Fruit fly (Drosophila melanogaster) whole organism, embryonic: ENCODE measurements around the gene AlaRS-m.

Source experiments
- Bgb ChIP-seq: fragments of 200-800 bp; sonication (Bioruptor generic); IDR thresholded peaks from 2 replicates; pipeline ENCODE4 v1.3.6; 2022; ENCODE audit warnings: missing biosample characterization, missing genetic modification characterization; ENCODE audit not compliant: partially characterized antibody
- CG11093 ChIP-seq: fragments of 200-800 bp; sonication (Bioruptor generic); IDR thresholded peaks from 3 replicates; pipeline ENCODE4 v1.3.6; 2022; ENCODE audit warnings: missing biosample characterization, missing genetic modification characterization
- CG11560 ChIP-seq: fragments of 200-800 bp; sonication (Bioruptor generic); IDR thresholded peaks from 3 replicates; pipeline ENCODE4 v1.3.6; 2022; ENCODE audit warnings: missing biosample characterization, missing genetic modification characterization
- CG11696 ChIP-seq: fragments of 200-800 bp; sonication (Bioruptor generic); IDR thresholded peaks from 2 replicates; pipeline ENCODE4 v1.3.6; 2022; ENCODE audit warnings: missing biosample characterization, missing genetic modification characterization
- CG14050 ChIP-seq: fragments of 200-800 bp; sonication (Bioruptor generic); IDR thresholded peaks from 3 replicates; pipeline ENCODE4 v1.3.6; 2022; ENCODE audit warnings: missing biosample characterization, missing genetic modification characterization
- CG1603 ChIP-seq: fragments of 200-800 bp; sonication (Bioruptor generic); optimal IDR thresholded peaks from 2 replicates; lab custom pipeline; 2019; ENCODE audit warnings: missing biosample characterization, mild to moderate bottlenecking, missing genetic modification characterization, moderate library complexity
- CG18476 ChIP-seq: fragments of 200-800 bp; sonication (Bioruptor generic); optimal IDR thresholded peaks from 2 replicates; lab custom pipeline; 2016; ENCODE audit warnings: missing biosample characterization, mild to moderate bottlenecking, missing genetic modification characterization
- CG18599 ChIP-seq: fragments of 200-800 bp; sonication (Bioruptor generic); optimal IDR thresholded peaks from 3 replicates; lab custom pipeline; 2017; ENCODE audit warnings: missing biosample characterization, missing genetic modification characterization, mild to moderate bottlenecking, moderate library complexity, missing genetic modification reagents
- CG2875 ChIP-seq: fragments of 200-800 bp; sonication (Bioruptor generic); optimal IDR thresholded peaks from 2 replicates; lab custom pipeline; 2017; ENCODE audit warnings: missing biosample characterization, mild to moderate bottlenecking, missing genetic modification characterization, missing genetic modification reagents
- CG3065 ChIP-seq: fragments of 200-800 bp; sonication (Bioruptor generic); optimal IDR thresholded peaks from 2 replicates; lab custom pipeline; 2016; ENCODE audit warnings: missing biosample characterization, missing genetic modification characterization
- CG34224 ChIP-seq: fragments of 200-800 bp; sonication (Bioruptor generic); IDR thresholded peaks from 3 replicates; pipeline ENCODE4 v1.3.6; 2022; ENCODE audit warnings: missing biosample characterization, missing genetic modification characterization; ENCODE audit not compliant: partially characterized antibody
- CG34422 ChIP-seq: fragments of 200-800 bp; sonication (Bioruptor generic); IDR thresholded peaks from 3 replicates; pipeline ENCODE4 v1.3.6; 2022; ENCODE audit warnings: missing biosample characterization, missing genetic modification characterization
- CG4424 ChIP-seq: fragments of 200-800 bp; sonication (Bioruptor generic); optimal IDR thresholded peaks from 3 replicates; lab custom pipeline; 2016; ENCODE audit warnings: missing biosample characterization, missing genetic modification characterization
- CG4617 ChIP-seq: fragments of 200-800 bp; sonication (Bioruptor generic); optimal IDR thresholded peaks from 3 replicates; lab custom pipeline; 2016; ENCODE audit warnings: missing biosample characterization, missing genetic modification characterization, borderline replicate concordance
- CG5180 ChIP-seq: fragments of 200-800 bp; sonication (Bioruptor generic); optimal IDR thresholded peaks from 3 replicates; lab custom pipeline; 2017; ENCODE audit warnings: missing biosample characterization, missing genetic modification characterization, mild to moderate bottlenecking, moderate library complexity, missing genetic modification reagents
- CG7987 ChIP-seq: fragments of 200-800 bp; sonication (Bioruptor generic); optimal IDR thresholded peaks from 2 replicates; lab custom pipeline; 2018; ENCODE audit warnings: missing biosample characterization, mild to moderate bottlenecking, missing genetic modification characterization, moderate library complexity
- CG8478 ChIP-seq: fragments of >200 bp; optimal IDR thresholded peaks from 2 replicates; lab custom pipeline; 2018
- CG9609 ChIP-seq: fragments of 200-800 bp; sonication (Bioruptor generic); optimal IDR thresholded peaks from 3 replicates; lab custom pipeline; 2016; ENCODE audit warnings: missing biosample characterization, missing genetic modification characterization
- CrebB ChIP-seq: fragments of 200-800 bp; sonication (Bioruptor generic); optimal IDR thresholded peaks from 3 replicates; lab custom pipeline; 2018; ENCODE audit warnings: missing biosample characterization, mild to moderate bottlenecking, missing genetic modification characterization
- Dll ChIP-seq: fragments of 200-800 bp; sonication (Bioruptor generic); IDR thresholded peaks from 4 replicates; pipeline ENCODE4 v1.3.6; 2022; ENCODE audit warnings: missing biosample characterization, missing genetic modification characterization; ENCODE audit not compliant: partially characterized antibody
- Eip74EF ChIP-seq, 2 experiments: fragments of 200-800 bp in 1 of 2; fragments of >200 bp in 1 of 2; sonication (Bioruptor generic) in 1 of 2; optimal IDR thresholded peaks; 2 replicates each; lab custom pipeline; 2017 to 2019; ENCODE audit warnings: missing biosample characterization in 2 of 2, missing genetic modification characterization in 2 of 2, mild to moderate bottlenecking in 1 of 2, moderate library complexity in 1 of 2
- Ets97D ChIP-seq: fragments of 200-800 bp; sonication (Bioruptor generic); optimal IDR thresholded peaks from 3 replicates; lab custom pipeline; 2016; ENCODE audit warnings: missing biosample characterization, missing genetic modification characterization
- Fer3 ChIP-seq: fragments of 200-800 bp; sonication (Bioruptor generic); optimal IDR thresholded peaks from 2 replicates; lab custom pipeline; 2018; ENCODE audit warnings: missing biosample characterization, mild to moderate bottlenecking, missing genetic modification characterization, moderate library complexity
- Gsc ChIP-seq: fragments of 200-800 bp; sonication (Bioruptor generic); IDR thresholded peaks from 2 replicates; pipeline ENCODE4 v1.3.6; 2022; ENCODE audit warnings: missing biosample characterization, missing genetic modification characterization
- Gug ChIP-seq: fragments of 200-800 bp; sonication (Bioruptor generic); IDR thresholded peaks from 4 replicates; pipeline ENCODE4 v1.3.6; 2022; ENCODE audit warnings: missing biosample characterization, missing genetic modification characterization
- Hey ChIP-seq: fragments of 200-800 bp; sonication (Bioruptor generic); optimal IDR thresholded peaks from 3 replicates; lab custom pipeline; 2018; ENCODE audit warnings: missing biosample characterization, mild to moderate bottlenecking, missing genetic modification characterization
- Hmx ChIP-seq: fragments of 200-800 bp; sonication (Bioruptor generic); optimal IDR thresholded peaks from 2 replicates; lab custom pipeline; 2016; ENCODE audit warnings: missing biosample characterization, missing genetic modification characterization
- NK7.1 ChIP-seq: fragments of 200-800 bp; sonication (Bioruptor generic); optimal IDR thresholded peaks from 3 replicates; lab custom pipeline; 2016; ENCODE audit warnings: missing biosample characterization, missing genetic modification characterization
- Opbp ChIP-seq: fragments of 200-800 bp; sonication (Bioruptor generic); IDR thresholded peaks from 3 replicates; pipeline ENCODE4 v1.3.6; 2022; ENCODE audit warnings: missing biosample characterization, missing genetic modification characterization; ENCODE audit not compliant: partially characterized antibody
- Optix ChIP-seq: fragments of 200-800 bp; sonication (Bioruptor generic); IDR thresholded peaks from 3 replicates; pipeline ENCODE4 v1.3.6; 2022; ENCODE audit warnings: missing biosample characterization, missing genetic modification characterization
- Rfx ChIP-seq: fragments of 200-800 bp; sonication (Bioruptor generic); IDR thresholded peaks from 2 replicates; pipeline ENCODE4 v1.3.6; 2022; ENCODE audit warnings: missing biosample characterization, missing genetic modification characterization
- Side ChIP-seq: fragments of 200-800 bp; sonication (Bioruptor generic); optimal IDR thresholded peaks from 2 replicates; lab custom pipeline; 2016; ENCODE audit warnings: missing biosample characterization, missing genetic modification characterization
- Sin3A ChIP-seq: fragments of >200 bp; optimal IDR thresholded peaks from 2 replicates; lab custom pipeline; 2018
- Six4 ChIP-seq: fragments of 200-800 bp; sonication (Bioruptor generic); optimal IDR thresholded peaks from 2 replicates; lab custom pipeline; 2016; ENCODE audit warnings: missing biosample characterization, missing genetic modification characterization
- Usf ChIP-seq: fragments of 200-800 bp; sonication (Bioruptor generic); optimal IDR thresholded peaks from 2 replicates; lab custom pipeline; 2017; ENCODE audit warnings: missing genotype, missing biosample characterization, missing genetic modification characterization
- Xrp1 ChIP-seq: fragments of 200-800 bp; sonication (Bioruptor generic); IDR thresholded peaks from 2 replicates; pipeline ENCODE4 v1.3.6; 2022; ENCODE audit warnings: missing biosample characterization, missing genetic modification characterization
- YL-1 ChIP-seq: fragments of 200-800 bp; sonication (Bioruptor generic); optimal IDR thresholded peaks from 3 replicates; lab custom pipeline; 2017; ENCODE audit warnings: missing biosample characterization, mild to moderate bottlenecking, missing genetic modification characterization
- cwo ChIP-seq: fragments of 200-800 bp; sonication (Bioruptor generic); optimal IDR thresholded peaks from 3 replicates; lab custom pipeline; 2017; ENCODE audit warnings: missing biosample characterization, missing genetic modification characterization, mild to moderate bottlenecking, moderate library complexity, missing genetic modification reagents
- da ChIP-seq: fragments of 200-800 bp; sonication (Bioruptor generic); optimal IDR thresholded peaks from 2 replicates; lab custom pipeline; 2016; ENCODE audit warnings: missing biosample characterization, missing genetic modification characterization
- fd102C ChIP-seq: fragments of 200-800 bp; sonication (Bioruptor generic); optimal IDR thresholded peaks from 2 replicates; lab custom pipeline; 2018; ENCODE audit warnings: missing biosample characterization, mild to moderate bottlenecking, missing genetic modification characterization, moderate library complexity
- hkb ChIP-seq, 2 experiments: fragments of 200-800 bp in 1 of 2; fragments of >200 bp in 1 of 2; sonication (Bioruptor generic) in 1 of 2; IDR thresholded peaks in 1 of 2; optimal IDR thresholded peaks in 1 of 2; 2 replicates each; pipeline versions ENCODE4 v1.3.6 to Lab custom; 2017 to 2022; ENCODE audit warnings: missing biosample characterization in 1 of 2, missing genetic modification characterization in 1 of 2
- ranshi ChIP-seq: fragments of 200-800 bp; sonication (Bioruptor generic); IDR thresholded peaks from 2 replicates; pipeline ENCODE4 v1.3.6; 2022; ENCODE audit warnings: missing biosample characterization, missing genetic modification characterization
- rib ChIP-seq: fragments of 200-800 bp; sonication (Bioruptor generic); IDR thresholded peaks from 2 replicates; pipeline ENCODE4 v1.3.6; 2022; ENCODE audit warnings: missing biosample characterization, missing genetic modification characterization
- scrt ChIP-seq: fragments of 200-800 bp; sonication (Bioruptor generic); optimal IDR thresholded peaks from 2 replicates; lab custom pipeline; 2018; ENCODE audit warnings: missing biosample characterization, mild to moderate bottlenecking, missing genetic modification characterization, moderate library complexity
- sim ChIP-seq: fragments of 200-800 bp; sonication (Bioruptor generic); IDR thresholded peaks from 2 replicates; pipeline ENCODE4 v1.3.6; 2022; ENCODE audit warnings: missing biosample characterization, missing genetic modification characterization
- sr ChIP-seq: fragments of 200-800 bp; sonication (Bioruptor generic); IDR thresholded peaks from 3 replicates; pipeline ENCODE4 v1.3.6; 2022; ENCODE audit warnings: missing biosample characterization, missing genetic modification characterization
- tap ChIP-seq: fragments of 200-800 bp; optimal IDR thresholded peaks from 3 replicates; lab custom pipeline; 2019; ENCODE audit warnings: missing biosample characterization, mild to moderate bottlenecking, missing genetic modification characterization, moderate library complexity
- twi ChIP-seq: fragments of 200-800 bp; optimal IDR thresholded peaks from 2 replicates; lab custom pipeline; 2019; ENCODE audit warnings: missing biosample characterization, mild to moderate bottlenecking, missing genetic modification characterization, moderate library complexity
- vnd ChIP-seq: fragments of 200-800 bp; sonication (Bioruptor generic); IDR thresholded peaks from 3 replicates; pipeline ENCODE4 v1.3.6; 2022; ENCODE audit warnings: missing biosample characterization, missing genetic modification characterization; ENCODE audit not compliant: partially characterized antibody
- yki ChIP-seq: fragments of >200 bp; optimal IDR thresholded peaks from 3 replicates; lab custom pipeline; 2018
- zen2 ChIP-seq: fragments of 200-800 bp; sonication (Bioruptor generic); IDR thresholded peaks from 3 replicates; pipeline ENCODE4 v1.3.6; 2022; ENCODE audit warnings: missing biosample characterization, missing genetic modification characterization; ENCODE audit not compliant: partially characterized antibody

Gene AlaRS-m

DNA sequence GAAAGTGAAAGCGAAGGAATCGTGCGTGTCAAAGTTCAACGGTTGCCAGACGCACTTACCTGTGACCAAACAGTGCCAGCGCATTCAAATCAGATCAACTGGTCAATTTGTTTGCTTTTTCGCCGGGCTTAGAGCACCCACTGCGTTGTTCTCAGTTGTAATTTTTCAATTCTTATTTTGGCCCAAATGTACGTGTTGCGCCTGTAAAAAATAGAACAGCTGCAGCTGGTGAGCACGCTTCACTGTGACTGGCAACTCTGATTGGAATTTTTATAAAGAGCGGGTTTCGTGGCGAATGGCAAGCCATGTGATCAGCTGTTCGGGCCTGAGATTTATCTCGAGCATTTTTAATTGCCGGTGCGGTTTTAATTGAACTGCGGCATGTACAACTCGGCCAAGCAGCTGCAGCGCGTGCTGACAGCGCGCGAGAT, at the start of gene AlaRS-m, which contains the start of gene Fitm (continued):
- peak; percentile 51; the same call in 1 of the 3 replicates for TF ChIP-seq CG34422
- no peak for TF ChIP-seq CG5180 (GFP tag; lab: Kevin White, UChicago)
- no peak for TF ChIP-seq CG18599 (GFP tag; lab: Kevin White, UChicago)
- no peak for TF ChIP-seq CG14050 (GFP tag; lab: Robert Waterston, UW)
- 0 out of 3 replicates have a peak, but pooled peaks have one; percentile 8 for TF ChIP-seq Opbp (GFP tag; lab: Robert Waterston, UW)
- TF ChIP-seq Gug (GFP tag; lab: Robert Waterston, UW), result no peak
- TF ChIP-seq CG4617 (GFP tag; lab: Kevin White, UChicago), result peak; percentile 42
- no peak for TF ChIP-seq NK7.1 (GFP tag; lab: Kevin White, UChicago)
- TF ChIP-seq CG11093 (GFP tag; lab: Robert Waterston, UW), result no peak
- TF ChIP-seq Xrp1 (GFP tag; lab: Robert Waterston, UW), result no peak
- no peak for TF ChIP-seq CG3065 (GFP tag; lab: Kevin White, UChicago)
- no peak for TF ChIP-seq Gsc (GFP tag; lab: Robert Waterston, UW)
- TF ChIP-seq Usf (GFP tag; lab: Kevin White, UChicago), result no peak
- no peak for TF ChIP-seq sim (GFP tag; lab: Robert Waterston, UW)
- TF ChIP-seq CG18476, result no peak
- no peak for TF ChIP-seq sr
- peak; percentile 67 for TF ChIP-seq YL-1
- TF ChIP-seq hkb (optimal IDR thresholded peaks at IDR 0.05; lab: Kevin White, UChicago), result peak; percentile 4
- TF ChIP-seq hkb (GFP tag; IDR thresholded peaks at IDR 0.05; lab: Robert Waterston, UW), result no peak
- TF ChIP-seq fd102C (GFP tag; lab: Kevin White, UChicago), result no peak
- no peak for TF ChIP-seq CG1603 (tag; lab: Kevin White, UChicago)
- TF ChIP-seq Six4, result no peak
- TF ChIP-seq CG2875, result no peak
- TF ChIP-seq CG4424 (GFP tag; lab: Kevin White, UChicago), result no peak
- TF ChIP-seq scrt, result peak; percentile 88
- no peak for TF ChIP-seq CG11696 (GFP tag; lab: Robert Waterston, UW)
- TF ChIP-seq CrebB, result no peak
- no peak for TF ChIP-seq tap (tag; lab: Kevin White, UChicago)
- TF ChIP-seq Ets97D (GFP tag; lab: Kevin White, UChicago), result no peak
- no peak for TF ChIP-seq yki
- no peak for TF ChIP-seq Fer3
- TF ChIP-seq twi (tag; lab: Kevin White, UChicago), result no peak
- TF ChIP-seq Bgb (GFP tag; lab: Robert Waterston, UW), result peak; percentile 45; the same call in 1 of the 2 replicates
- no peak for TF ChIP-seq CG11560
- no peak for TF ChIP-seq Hmx (GFP tag; lab: Kevin White, UChicago)
- TF ChIP-seq rib (GFP tag; lab: Robert Waterston, UW), result no peak
- TF ChIP-seq Rfx, result no peak
- no peak for TF ChIP-seq cwo (GFP tag; lab: Kevin White, UChicago)
- TF ChIP-seq Side (GFP tag; lab: Kevin White, UChicago), result no peak
- peak; percentile 61; the same call in 2 of the 4 replicates for TF ChIP-seq Dll (GFP tag; lab: Robert Waterston, UW)
- TF ChIP-seq CG9609, result no peak
- no peak for TF ChIP-seq CG7987
- TF ChIP-seq CG8478, result no peak
- TF ChIP-seq Eip74EF (GFP tag; optimal IDR thresholded peaks at IDR 0.05; lab: Kevin White, UChicago), result no peak
- TF ChIP-seq CG34224 (GFP tag; lab: Robert Waterston, UW), result peak; percentile 51; the same call in 2 of the 3 replicates
- no peak for TF ChIP-seq ranshi
- no peak for TF ChIP-seq Optix (GFP tag; lab: Robert Waterston, UW)
- TF ChIP-seq Hey (tag; lab: Kevin White, UChicago), result no peak
- TF ChIP-seq da (GFP tag; lab: Kevin White, UChicago), result no peak
- TF ChIP-seq Sin3A (lab: Kevin White, UChicago), result peak; percentile 46
- no peak for TF ChIP-seq zen2 (GFP tag; lab: Robert Waterston, UW)
- no peak for TF ChIP-seq vnd
